Worm (Caenorhabditis elegans): ENCODE data around the gene Y43F8B.11.

- TF ChIP-seq aly-2 (tag; optimal IDR thresholded peaks at IDR 0.05) (no peak), nhr-25 (tag; optimal IDR thresholded peaks at IDR 0.05; ENCODE audit: borderline replicate concordance, insufficient read depth) (no peak), mep-1 (tag; optimal IDR thresholded peaks at IDR 0.05) (no peak), php-3 (GFP tag; IDR thresholded peaks at IDR 0.05) (no peak), lin-15B (tag; optimal IDR thresholded peaks at IDR 0.05) (no peak), lin-13 (GFP tag; optimal IDR thresholded peaks at IDR 0.05) (no peak), jun-1 (tag; optimal IDR thresholded peaks at IDR 0.05) (no peak), nhr-28 (tag; optimal IDR thresholded peaks at IDR 0.05) (no peak), snpc-4 (tag; optimal IDR thresholded peaks at IDR 0.05) (no peak), hlh-11 (tag; optimal IDR thresholded peaks at IDR 0.05) (no peak), ztf-11 (tag; optimal IDR thresholded peaks at IDR 0.05) (no peak), tag-97 (GFP tag; IDR thresholded peaks at IDR 0.05) (no peak), ceh-82 (tag; optimal IDR thresholded peaks at IDR 0.05) (no peak)
These were observed 14.8 kb downstream of the Y43F8B.11 start, which contains the start of gene Y43F8B.28 for ce11 chrV:19485261-19485660.

Data from whole organism, L4 larva.